Fruit fly (Drosophila melanogaster): ENCODE results near the gene Rsph9.

- TF ChIP-seq ttk (optimal IDR thresholded peaks at IDR 0.05): no peak
- TF ChIP-seq h (optimal IDR thresholded peaks at IDR 0.05): no peak
- no peak for TF ChIP-seq Sin3A (optimal IDR thresholded peaks at IDR 0.05)
- no peak for TF ChIP-seq psq (optimal IDR thresholded peaks at IDR 0.05)
- no peak for TF ChIP-seq Myc (optimal IDR thresholded peaks at IDR 0.05)
- no peak for TF ChIP-seq insv (optimal IDR thresholded peaks at IDR 0.05)
Measured at dm6 chr2L:17378767-17379301, 33.6 kb downstream of the Rsph9 start.

Measured in Kc167 (cell line).